Worm (Caenorhabditis elegans) whole organism, L4 larva: ENCODE measurements around the gene Y75B12B.11.
A peak's percentile ranks its signal among the peaks of the same experiment; 100 is the strongest.

Experiments used
- F37D6.2 ChIP-seq: sonication (generic microtip); optimal IDR thresholded peaks from 2 replicates; lab custom pipeline; 2016; ENCODE audit warnings: mild to moderate bottlenecking, missing genetic modification characterization, missing compliant biosample characterization
- R02D3.7 ChIP-seq: fragments of 150-350 bp; sonication (generic microtip); optimal IDR thresholded peaks from 3 replicates; lab custom pipeline; 2014; ENCODE audit warnings: missing biosample characterization, missing genetic modification characterization
- T20F7.1 ChIP-seq: fragments of 200-800 bp; sonication (Bioruptor generic); optimal IDR thresholded peaks from 2 replicates; lab custom pipeline; 2018; ENCODE audit warnings: mild to moderate bottlenecking, missing genetic modification characterization, missing compliant biosample characterization
- T26A8.4 ChIP-seq: fragments of 200-800 bp; sonication (Bioruptor generic); IDR thresholded peaks from 2 replicates; pipeline ENCODE4 v1.3.6; 2022; ENCODE audit warnings: missing genetic modification characterization, missing compliant biosample characterization
- Y105C5A.15 ChIP-seq: fragments of 200-800 bp; sonication (Bioruptor generic); IDR thresholded peaks from 2 replicates; pipeline ENCODE4 v1.3.6; 2022; ENCODE audit warnings: missing genetic modification characterization, missing compliant biosample characterization
- Y48G9A.11 ChIP-seq: fragments of 200-800 bp; sonication (Bioruptor generic); IDR thresholded peaks from 2 replicates; pipeline ENCODE4 v1.3.6; 2022; ENCODE audit warnings: missing genetic modification reagents, missing genetic modification characterization, missing compliant biosample characterization
- aha-1 ChIP-seq: fragments of 150-350 bp; peaks from one replicate; lab custom pipeline; 2014; ENCODE audit warnings: missing biosample characterization, missing genetic modification characterization
- arid-1 ChIP-seq: fragments of 200-800 bp; sonication (Bioruptor generic); conservative IDR thresholded peaks from 2 replicates; pipeline ENCODE4 v1.3.6; 2022; ENCODE audit warnings: missing genetic modification reagents, missing genetic modification characterization, missing compliant biosample characterization
- ceh-62 ChIP-seq: sonication (generic microtip); optimal IDR thresholded peaks from 2 replicates; lab custom pipeline; 2017; ENCODE audit warnings: missing biosample characterization, missing genetic modification characterization
- ceh-82 ChIP-seq: sonication (generic microtip); optimal IDR thresholded peaks from 2 replicates; lab custom pipeline; 2017; ENCODE audit warnings: missing biosample characterization, missing genetic modification characterization
- cey-2 ChIP-seq: sonication (generic microtip); optimal IDR thresholded peaks from 3 replicates; lab custom pipeline; 2017; ENCODE audit warnings: missing genetic modification characterization, mild to moderate bottlenecking, missing compliant biosample characterization, antibody characterized with exemption, borderline replicate concordance; ENCODE audit not compliant: insufficient read depth
- dve-1 ChIP-seq: sonication (generic microtip); optimal IDR thresholded peaks from 2 replicates; lab custom pipeline; 2017; ENCODE audit warnings: antibody characterized with exemption, mild to moderate bottlenecking, missing genetic modification characterization, missing compliant biosample characterization; ENCODE audit not compliant: insufficient read depth
- fkh-10 ChIP-seq: fragments of 150-350 bp; optimal IDR thresholded peaks from 2 replicates; lab custom pipeline; 2014; ENCODE audit warnings: missing biosample characterization, missing genetic modification reagents, missing genetic modification characterization
- hif-1 ChIP-seq, 2 experiments: sonication (generic microtip); optimal IDR thresholded peaks; 2 replicates each; lab custom pipeline; 2016 to 2017; ENCODE audit warnings: missing compliant biosample characterization in 2 of 2, missing genetic modification characterization in 2 of 2, missing genetic modification reagents in 2 of 2, missing genotype in 2 of 2, mild to moderate bottlenecking in 1 of 2
- hlh-30 ChIP-seq: sonication (generic microtip); optimal IDR thresholded peaks from 2 replicates; lab custom pipeline; 2017; ENCODE audit warnings: antibody characterized with exemption, mild to moderate bottlenecking, missing genetic modification characterization, missing compliant biosample characterization; ENCODE audit not compliant: insufficient read depth
- jun-1 ChIP-seq: fragments of 150-350 bp; optimal IDR thresholded peaks from 2 replicates; lab custom pipeline; 2014; ENCODE audit warnings: missing biosample characterization, missing genetic modification reagents, missing genetic modification characterization
- lin-13 ChIP-seq: fragments of 150-350 bp; optimal IDR thresholded peaks from 2 replicates; lab custom pipeline; 2014; ENCODE audit warnings: missing biosample characterization, missing genetic modification reagents, missing genetic modification characterization
- lin-15B ChIP-seq: fragments of 150-350 bp; sonication (generic microtip); optimal IDR thresholded peaks from 3 replicates; lab custom pipeline; 2014; ENCODE audit warnings: missing biosample characterization, missing genetic modification characterization
- lin-29 ChIP-seq: fragments of 200-800 bp; sonication (Bioruptor generic); IDR thresholded peaks from 2 replicates; pipeline ENCODE4 v1.3.6; 2022; ENCODE audit warnings: missing genetic modification reagents, missing genetic modification characterization, missing compliant biosample characterization
- lin-39 ChIP-seq: fragments of 150-350 bp; optimal IDR thresholded peaks from 2 replicates; lab custom pipeline; 2014; ENCODE audit warnings: missing biosample characterization, missing genetic modification reagents, missing genetic modification characterization
- lsy-2 ChIP-seq, 2 experiments: fragments of 150-350 bp in 1 of 2; sonication (generic microtip) in 1 of 2; optimal IDR thresholded peaks; 2 replicates each; lab custom pipeline; 2014 to 2017; ENCODE audit warnings: missing biosample characterization in 2 of 2, missing genetic modification characterization in 2 of 2
- madf-5 ChIP-seq, 2 experiments: fragments of 200-800 bp; sonication (Bioruptor generic); IDR thresholded peaks; 2 replicates each; pipeline ENCODE4 v1.3.6; 2022; ENCODE audit warnings: missing compliant biosample characterization in 2 of 2, missing genetic modification characterization in 2 of 2
- mdl-1 ChIP-seq, 2 experiments: fragments of 150-350 bp in 1 of 2; sonication (generic microtip) in 1 of 2; optimal IDR thresholded peaks; 2 replicates each; lab custom pipeline; 2014 to 2017; ENCODE audit warnings: missing biosample characterization in 2 of 2, missing genetic modification characterization in 2 of 2
- mdt-29 ChIP-seq: fragments of 200-800 bp; sonication (Bioruptor generic); IDR thresholded peaks from 2 replicates; pipeline ENCODE4 v1.3.6; 2022; ENCODE audit warnings: missing genetic modification reagents, missing genetic modification characterization, missing compliant biosample characterization
- mep-1 ChIP-seq: fragments of 150-350 bp; sonication (generic microtip); optimal IDR thresholded peaks from 3 replicates; lab custom pipeline; 2014; ENCODE audit warnings: missing biosample characterization, missing genetic modification characterization
- mes-2 ChIP-seq: sonication (generic microtip); optimal IDR thresholded peaks from 2 replicates; lab custom pipeline; 2016; ENCODE audit warnings: missing genotype, mild to moderate bottlenecking, missing genetic modification characterization, missing compliant biosample characterization; ENCODE audit not compliant: poor library complexity, severe bottlenecking
- mxl-2 ChIP-seq: fragments of 200-800 bp; sonication (Bioruptor generic); conservative IDR thresholded peaks from 2 replicates; pipeline ENCODE4 v1.3.6; 2022; ENCODE audit warnings: missing genetic modification reagents, missing genetic modification characterization, missing compliant biosample characterization
- nhr-102 ChIP-seq: sonication (generic microtip); optimal IDR thresholded peaks from 2 replicates; lab custom pipeline; 2016; ENCODE audit warnings: mild to moderate bottlenecking, missing genetic modification characterization, moderate library complexity, missing compliant biosample characterization
- nhr-237 ChIP-seq: sonication (generic microtip); optimal IDR thresholded peaks from 2 replicates; lab custom pipeline; 2017; ENCODE audit warnings: missing biosample characterization, missing genetic modification characterization
- nhr-28 ChIP-seq: fragments of 150-350 bp; optimal IDR thresholded peaks from 2 replicates; lab custom pipeline; 2014; ENCODE audit warnings: missing biosample characterization, missing genetic modification characterization
- nhr-41 ChIP-seq: fragments of 200-800 bp; sonication (Bioruptor generic); IDR thresholded peaks from 2 replicates; pipeline ENCODE4 v1.3.6; 2022; ENCODE audit warnings: missing genetic modification reagents, missing genetic modification characterization, missing compliant biosample characterization
- nhr-42 ChIP-seq: fragments of 200-800 bp; sonication (Bioruptor generic); IDR thresholded peaks from 2 replicates; pipeline ENCODE4 v1.3.6; 2022; ENCODE audit warnings: missing genetic modification characterization, missing compliant biosample characterization
- nhr-48 ChIP-seq: sonication (generic microtip); optimal IDR thresholded peaks from 2 replicates; lab custom pipeline; 2016; ENCODE audit warnings: mild to moderate bottlenecking, missing genetic modification characterization, missing compliant biosample characterization
- pha-4 ChIP-seq, 2 experiments: fragments of 150-350 bp in 1 of 2; fragments of 200-800 bp in 1 of 2; sonication (Bioruptor generic) in 1 of 2; IDR thresholded peaks in 1 of 2; optimal IDR thresholded peaks in 1 of 2; 2 replicates each; pipeline versions ENCODE4 v1.3.6 to Lab custom; 2014 to 2022; ENCODE audit warnings: missing genetic modification characterization in 2 of 2, missing genetic modification reagents in 2 of 2, missing biosample characterization in 1 of 2, missing compliant biosample characterization in 1 of 2
- php-3 ChIP-seq: fragments of 200-800 bp; sonication (Bioruptor generic); IDR thresholded peaks from 2 replicates; pipeline ENCODE4 v1.3.6; 2022; ENCODE audit warnings: missing genetic modification reagents, missing genetic modification characterization, missing compliant biosample characterization
- pqm-1 ChIP-seq: sonication (generic microtip); optimal IDR thresholded peaks from 2 replicates; lab custom pipeline; 2017; ENCODE audit warnings: missing biosample characterization, missing genetic modification characterization
- rbr-2 ChIP-seq: sonication (generic microtip); optimal IDR thresholded peaks from 2 replicates; lab custom pipeline; 2016; ENCODE audit warnings: missing genotype, missing genetic modification characterization, missing compliant biosample characterization
- saeg-2 ChIP-seq: fragments of 200-800 bp; sonication (Bioruptor generic); IDR thresholded peaks from 2 replicates; pipeline ENCODE4 v1.3.6; 2022; ENCODE audit warnings: missing genetic modification reagents, missing genetic modification characterization, missing compliant biosample characterization
- set-16 ChIP-seq: fragments of 200-800 bp; sonication (Bioruptor generic); IDR thresholded peaks from 2 replicates; pipeline ENCODE4 v1.3.6; 2022; ENCODE audit warnings: missing genetic modification reagents, missing genetic modification characterization, missing compliant biosample characterization
- skn-1 ChIP-seq: fragments of 150-350 bp; optimal IDR thresholded peaks from 2 replicates; lab custom pipeline; 2014; ENCODE audit warnings: missing biosample characterization, missing genetic modification characterization
- spr-1 ChIP-seq: sonication (generic microtip); optimal IDR thresholded peaks from 2 replicates; lab custom pipeline; 2016; ENCODE audit warnings: mild to moderate bottlenecking, missing genetic modification characterization, missing compliant biosample characterization
- unc-130 ChIP-seq: sonication (generic microtip); optimal IDR thresholded peaks from 2 replicates; lab custom pipeline; 2016; ENCODE audit warnings: missing genetic modification reagents, missing genetic modification characterization, missing compliant biosample characterization
- unc-62 ChIP-seq, 3 experiments: fragments of 150-350 bp in 1 of 3; sonication (generic microtip); optimal IDR thresholded peaks in 2 of 3; peaks in 1 of 3; 1 replicate in 1 of 3; 2 replicates in 2 of 3; lab custom pipeline; 2014 to 2017; ENCODE audit warnings: missing biosample characterization in 3 of 3, missing genetic modification characterization in 3 of 3, missing genetic modification reagents in 3 of 3, missing genotype in 1 of 3
- zfp-3 ChIP-seq: fragments of 200-800 bp; sonication (Bioruptor generic); conservative IDR thresholded peaks from 2 replicates; pipeline ENCODE4 v1.3.6; 2022; ENCODE audit warnings: missing genetic modification reagents, missing genetic modification characterization, missing compliant biosample characterization
- zip-11 ChIP-seq: fragments of 200-800 bp; sonication (Bioruptor generic); IDR thresholded peaks from 2 replicates; pipeline ENCODE4 v1.3.6; 2022; ENCODE audit warnings: missing genetic modification characterization, missing compliant biosample characterization
- zip-2 ChIP-seq: fragments of 150-350 bp; optimal IDR thresholded peaks from 2 replicates; lab custom pipeline; 2014; ENCODE audit warnings: missing biosample characterization, missing genetic modification characterization
- ztf-11 ChIP-seq: fragments of 150-350 bp; optimal IDR thresholded peaks from 2 replicates; lab custom pipeline; 2014; ENCODE audit warnings: missing biosample characterization, missing genetic modification characterization

Y75B12B.11 gene

DNA sequence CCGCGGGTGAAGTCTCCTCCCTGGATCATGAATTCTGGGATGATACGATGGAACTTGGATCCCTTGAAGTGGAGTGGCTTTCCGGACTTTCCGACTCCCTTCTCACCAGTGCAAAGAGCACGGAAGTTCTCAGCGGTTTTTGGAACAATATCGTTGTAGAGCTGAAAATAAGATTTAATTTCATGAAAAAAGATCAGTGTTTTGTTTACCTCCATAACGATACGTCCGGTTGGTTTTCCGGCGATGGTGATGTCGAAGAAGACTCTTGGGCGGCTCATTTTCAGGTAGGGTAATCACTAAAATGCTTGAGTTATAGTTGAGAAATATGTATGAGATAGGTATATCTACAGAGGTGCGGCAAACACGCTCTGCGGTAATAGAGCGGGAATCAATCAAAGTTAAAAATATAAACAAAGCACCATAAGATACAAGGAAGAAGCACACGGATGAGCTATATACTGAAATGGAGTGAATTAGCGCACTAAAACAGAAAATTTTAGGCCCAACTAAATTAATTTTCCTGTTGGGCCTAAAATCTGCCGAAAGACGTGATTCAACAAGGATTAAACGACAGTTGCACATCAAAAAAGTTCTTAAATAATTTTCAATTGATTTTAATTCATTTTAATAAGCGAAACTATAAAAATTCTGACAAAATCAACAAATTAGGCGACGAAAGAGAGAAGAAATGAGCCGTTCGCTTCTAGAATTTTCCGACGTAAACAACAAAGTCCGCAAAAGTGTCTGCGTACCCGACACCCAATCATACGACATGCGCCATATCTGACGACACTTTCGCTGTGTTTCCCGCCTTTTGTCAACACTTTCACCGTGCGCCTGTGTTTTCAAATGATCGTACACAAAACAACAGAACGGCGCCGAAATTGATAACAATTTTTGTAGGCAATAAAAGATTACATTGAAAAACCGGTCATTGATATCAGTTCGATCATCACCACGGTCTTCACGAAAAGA, 3.7 kb upstream of the Y75B12B.11 start, which contains the start of the genes cyn-7 and bath-36 (continued):
- TF ChIP-seq zip-2 (tag; lab: Kevin White, UChicago) (peak; percentile 18), F37D6.2 (tag; lab: Kevin White, UChicago) (peak; percentile 24), mes-2 (tag; lab: Kevin White, UChicago) (peak; percentile 75), pha-4 (GFP tag; IDR thresholded peaks at IDR 0.05; lab: Robert Waterston, UW) (0 out of 2 replicates have a peak, but pooled peaks have one; percentile 37), pha-4 (tag; optimal IDR thresholded peaks at IDR 0.05; lab: Kevin White, UChicago) (peak; percentile 38), saeg-2 (GFP tag; lab: Robert Waterston, UW) (no peak), nhr-41 (GFP tag; lab: Robert Waterston, UW) (no peak), nhr-102 (peak; percentile 77), nhr-28 (tag; lab: Kevin White, UChicago) (peak; percentile 97), mdl-1 (tag; optimal IDR thresholded peaks at IDR 0.05; lab: Kevin White, UChicago) (peak in 1 of 2 experiments; percentile 55), mdt-29 (peak; percentile 71; the same call in 1 of the 2 replicates), T26A8.4 (GFP tag; lab: Robert Waterston, UW) (peak; percentile 75), Y105C5A.15 (GFP tag; lab: Robert Waterston, UW) (no peak), aha-1 (tag; lab: Kevin White, UChicago) (peak; percentile 92), arid-1 (GFP tag; lab: Robert Waterston, UW) (0 out of 2 replicates have a peak, but pooled peaks have one; percentile 28), lin-39 (no peak), ceh-82 (no peak), php-3 (GFP tag; lab: Robert Waterston, UW) (0 out of 2 replicates have a peak, but pooled peaks have one; percentile 34), zip-11 (no peak), rbr-2 (peak; percentile 69), unc-62 (GFP tag; optimal IDR thresholded peaks at IDR 0.05 in 1 of 2; lab: Kevin White, UChicago) (no peak), unc-62 (tag; optimal IDR thresholded peaks at IDR 0.05; lab: Kevin White, UChicago) (no peak), spr-1 (peak; percentile 22), R02D3.7 (tag; lab: Kevin White, UChicago) (no peak), cey-2 (tag; lab: Kevin White, UChicago) (no peak), set-16 (no peak), hif-1 (tag; optimal IDR thresholded peaks at IDR 0.05; lab: Kevin White, UChicago) (peak in 1 of 2 experiments; percentile 29), lin-29 (no peak), nhr-48 (tag; lab: Kevin White, UChicago) (peak; percentile 75), skn-1 (tag; lab: Kevin White, UChicago) (no peak), fkh-10 (GFP tag; lab: Kevin White, UChicago) (peak; percentile 37), nhr-42 (GFP tag; lab: Robert Waterston, UW) (0 out of 2 replicates have a peak, but pooled peaks have one; percentile 39), lin-15B (no peak), hlh-30 (peak; percentile 20), ztf-11 (tag; lab: Kevin White, UChicago) (no peak), zfp-3 (GFP tag; lab: Robert Waterston, UW) (peak; percentile 62; the same call in 1 of the 2 replicates), lin-13 (peak; percentile 62), Y48G9A.11 (GFP tag; lab: Robert Waterston, UW) (no peak), ceh-62 (no peak), T20F7.1 (peak; percentile 68), pqm-1 (tag; lab: Kevin White, UChicago) (peak; percentile 51), mxl-2 (no peak), mep-1 (tag; lab: Kevin White, UChicago) (peak; percentile 77), unc-130 (GFP tag; lab: Kevin White, UChicago) (no peak), madf-5 (GFP tag; IDR thresholded peaks at IDR 0.05; lab: Robert Waterston, UW) (no peak), lsy-2 (tag; optimal IDR thresholded peaks at IDR 0.05; lab: Kevin White, UChicago) (peak in 1 of 2 experiments; percentile 75), dve-1 (peak; percentile 93), nhr-237 (tag; lab: Kevin White, UChicago) (no peak), jun-1 (no peak)
